Worm (Caenorhabditis elegans) whole organism, midembryonic: ENCODE measurements around the gene F11E6.6.

Experiments
- T22C8.4 ChIP-seq: fragments of 200-800 bp; sonication (Bioruptor generic); IDR thresholded peaks from 2 replicates; pipeline ENCODE4 v1.3.6; 2022; ENCODE audit warnings: missing genetic modification characterization, missing compliant biosample characterization
- flt-1 ChIP-seq: fragments of 200-800 bp; sonication (Bioruptor generic); IDR thresholded peaks from 2 replicates; pipeline ENCODE4 v1.3.6; 2022; ENCODE audit warnings: missing genetic modification characterization, missing compliant biosample characterization
- klf-2 ChIP-seq: fragments of 200-800 bp; sonication (Bioruptor generic); conservative IDR thresholded peaks from 2 replicates; pipeline ENCODE4 v1.3.6; 2022; ENCODE audit warnings: missing genetic modification reagents, missing genetic modification characterization, missing compliant biosample characterization
- ztf-23 ChIP-seq: fragments of 200-800 bp; sonication (Bioruptor generic); IDR thresholded peaks from 2 replicates; pipeline ENCODE4 v1.3.6; 2022; ENCODE audit warnings: missing genetic modification reagents, missing genetic modification characterization, missing compliant biosample characterization

DNA sequence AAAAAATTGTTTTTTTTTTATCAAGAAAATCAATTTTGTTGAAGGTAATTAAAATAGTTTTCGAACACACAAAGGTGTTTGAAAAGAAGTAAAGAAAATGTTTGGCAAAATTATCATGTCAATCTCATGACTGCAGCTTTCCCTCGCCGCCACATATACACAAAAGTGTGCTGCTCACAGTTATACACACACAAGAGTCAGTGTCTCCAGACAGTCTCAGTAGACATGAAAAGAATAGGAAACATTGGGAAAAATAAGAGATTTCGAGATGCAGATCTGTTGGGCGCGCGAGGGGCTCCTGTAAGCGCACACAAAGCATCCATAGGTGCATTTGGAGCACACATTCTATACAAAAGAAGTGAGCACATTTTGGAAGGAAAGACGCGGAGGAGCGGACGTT is 17.5 kb downstream of the F11E6.6 start:
- TF ChIP-seq flt-1 (GFP tag; lab: Robert Waterston, UW) (no peak), ztf-23 (no peak), T22C8.4 (GFP tag; lab: Robert Waterston, UW) (no peak), klf-2 (GFP tag; lab: Robert Waterston, UW) (no peak)
